Worm (Caenorhabditis elegans) whole organism, L1 larva: ENCODE measurements around the gene F19C6.3.

Source experiments
- C04F5.9 ChIP-seq: sonication (generic microtip); optimal IDR thresholded peaks from 2 replicates; lab custom pipeline; 2016; ENCODE audit warnings: missing genetic modification characterization, missing compliant biosample characterization
- C34B4.2 ChIP-seq: sonication (generic microtip); optimal IDR thresholded peaks from 2 replicates; lab custom pipeline; 2017; ENCODE audit warnings: mild to moderate bottlenecking, missing genetic modification characterization, missing compliant biosample characterization
- F16B12.6 ChIP-seq: fragments of 150-350 bp; optimal IDR thresholded peaks from 2 replicates; lab custom pipeline; 2014; ENCODE audit warnings: missing biosample characterization, missing genetic modification characterization
- Y116A8C.19 ChIP-seq: sonication (generic microtip); optimal IDR thresholded peaks from 2 replicates; lab custom pipeline; 2016; ENCODE audit warnings: missing compliant biosample characterization, missing genetic modification characterization, borderline replicate concordance
- aha-1 ChIP-seq: fragments of 150-350 bp; optimal IDR thresholded peaks from 2 replicates; lab custom pipeline; 2014; ENCODE audit warnings: missing biosample characterization, missing genetic modification characterization
- aly-2 ChIP-seq: fragments of 150-350 bp; optimal IDR thresholded peaks from 2 replicates; lab custom pipeline; 2014; ENCODE audit warnings: missing biosample characterization, missing genetic modification characterization
- blmp-1 ChIP-seq: fragments of 150-350 bp; optimal IDR thresholded peaks from 2 replicates; lab custom pipeline; 2014; ENCODE audit warnings: missing biosample characterization, missing genetic modification characterization
- ceh-63 ChIP-seq: fragments of 200-800 bp; sonication (Bioruptor generic); optimal IDR thresholded peaks from 2 replicates; lab custom pipeline; 2018; ENCODE audit warnings: mild to moderate bottlenecking, missing genetic modification characterization, missing compliant biosample characterization
- ceh-8 ChIP-seq: fragments of 200-800 bp; sonication (Bioruptor generic); optimal IDR thresholded peaks from 2 replicates; lab custom pipeline; 2018; ENCODE audit warnings: mild to moderate bottlenecking, missing genetic modification characterization, moderate library complexity, missing compliant biosample characterization
- ceh-90 ChIP-seq: sonication (generic microtip); optimal IDR thresholded peaks from 2 replicates; lab custom pipeline; 2016; ENCODE audit warnings: missing genetic modification characterization, missing compliant biosample characterization
- dpl-1 ChIP-seq, 3 experiments: fragments of 150-350 bp in 2 of 3; sonication (generic microtip) in 1 of 3; optimal IDR thresholded peaks; 2 replicates each; lab custom pipeline; 2014 to 2017; ENCODE audit warnings: missing biosample characterization in 3 of 3, missing genetic modification characterization in 3 of 3, missing genetic modification reagents in 3 of 3
- dsc-1 ChIP-seq: sonication (generic microtip); optimal IDR thresholded peaks from 2 replicates; lab custom pipeline; 2016; ENCODE audit warnings: mild to moderate bottlenecking, missing genetic modification characterization, missing compliant biosample characterization
- efl-3 ChIP-seq: fragments of 200-800 bp; sonication (Bioruptor generic); optimal IDR thresholded peaks from 2 replicates; lab custom pipeline; 2018; ENCODE audit warnings: mild to moderate bottlenecking, missing genetic modification characterization, missing compliant biosample characterization
- egl-27 ChIP-seq, 2 experiments: fragments of 150-350 bp in 1 of 2; sonication (generic microtip); optimal IDR thresholded peaks; 3 replicates each; lab custom pipeline; 2017 to 2018; ENCODE audit warnings: missing biosample characterization in 2 of 2, missing genetic modification characterization in 2 of 2, missing genetic modification reagents in 2 of 2
- elt-2 ChIP-seq: sonication (generic microtip); optimal IDR thresholded peaks from 2 replicates; lab custom pipeline; 2016; ENCODE audit warnings: missing genetic modification characterization, mild to moderate bottlenecking, inconsistent platforms, missing compliant biosample characterization, missing genetic modification reagents
- ets-5 ChIP-seq: fragments of 200-800 bp; sonication (Bioruptor generic); IDR thresholded peaks from 2 replicates; pipeline ENCODE4 v1.3.6; 2022; ENCODE audit warnings: missing genetic modification characterization, missing compliant biosample characterization
- fkh-8 ChIP-seq: sonication (generic microtip); optimal IDR thresholded peaks from 2 replicates; lab custom pipeline; 2016; ENCODE audit warnings: mild to moderate bottlenecking, missing genetic modification characterization, missing compliant biosample characterization
- fos-1 ChIP-seq: fragments of 150-350 bp; optimal IDR thresholded peaks from 2 replicates; lab custom pipeline; 2014; ENCODE audit warnings: missing biosample characterization, missing genetic modification characterization
- grh-1 ChIP-seq: fragments of 200-800 bp; sonication (Bioruptor generic); IDR thresholded peaks from 2 replicates; pipeline ENCODE4 v1.3.6; 2022; ENCODE audit warnings: missing genetic modification reagents, missing genetic modification characterization, missing compliant biosample characterization
- hpl-2 ChIP-seq: fragments of 150-350 bp; optimal IDR thresholded peaks from 2 replicates; lab custom pipeline; 2014; ENCODE audit warnings: missing biosample characterization, missing genetic modification reagents, missing genetic modification characterization
- irx-1 ChIP-seq: sonication (generic microtip); optimal IDR thresholded peaks from 2 replicates; lab custom pipeline; 2016; ENCODE audit warnings: missing genetic modification characterization, missing compliant biosample characterization
- jun-1 ChIP-seq: fragments of 150-350 bp; optimal IDR thresholded peaks from 2 replicates; lab custom pipeline; 2014; ENCODE audit warnings: missing biosample characterization, missing genetic modification reagents, missing genetic modification characterization
- lin-13 ChIP-seq: fragments of 150-350 bp; optimal IDR thresholded peaks from 2 replicates; lab custom pipeline; 2014; ENCODE audit warnings: missing biosample characterization, missing genetic modification reagents, missing genetic modification characterization
- lin-15B ChIP-seq: fragments of 150-350 bp; sonication (generic microtip); optimal IDR thresholded peaks from 3 replicates; lab custom pipeline; 2014; ENCODE audit warnings: missing biosample characterization, missing genetic modification characterization
- lin-35 ChIP-seq, 2 experiments: fragments of 150-350 bp; optimal IDR thresholded peaks; 2 replicates each; lab custom pipeline; 2014; ENCODE audit warnings: missing biosample characterization in 2 of 2, missing genetic modification characterization in 2 of 2, missing genetic modification reagents in 2 of 2
- lin-39 ChIP-seq: fragments of 150-350 bp; optimal IDR thresholded peaks from 2 replicates; lab custom pipeline; 2014; ENCODE audit warnings: missing biosample characterization, missing genetic modification reagents, missing genetic modification characterization
- lsy-2 ChIP-seq, 2 experiments: fragments of 150-350 bp; optimal IDR thresholded peaks; 2 replicates each; lab custom pipeline; 2014; ENCODE audit warnings: missing biosample characterization in 2 of 2, missing genetic modification characterization in 2 of 2
- mef-2 ChIP-seq: fragments of 150-350 bp; optimal IDR thresholded peaks from 2 replicates; lab custom pipeline; 2014; ENCODE audit warnings: missing biosample characterization, missing genetic modification characterization
- nhr-12 ChIP-seq: sonication (generic microtip); optimal IDR thresholded peaks from 2 replicates; lab custom pipeline; 2017; ENCODE audit warnings: missing biosample characterization, missing genetic modification characterization
- nhr-19 ChIP-seq: fragments of 200-800 bp; sonication (Bioruptor generic); conservative IDR thresholded peaks from 2 replicates; pipeline ENCODE4 v1.3.6; 2022; ENCODE audit warnings: missing genetic modification characterization, missing compliant biosample characterization
- nhr-20 ChIP-seq: sonication (generic microtip); optimal IDR thresholded peaks from 2 replicates; lab custom pipeline; 2016; ENCODE audit warnings: mild to moderate bottlenecking, missing genetic modification characterization, missing compliant biosample characterization
- nhr-47 ChIP-seq: sonication (generic microtip); optimal IDR thresholded peaks from 2 replicates; lab custom pipeline; 2016; ENCODE audit warnings: mild to moderate bottlenecking, missing genetic modification characterization, moderate library complexity, missing compliant biosample characterization
- nhr-71 ChIP-seq: sonication (generic microtip); optimal IDR thresholded peaks from 2 replicates; lab custom pipeline; 2016; ENCODE audit warnings: mild to moderate bottlenecking, missing genetic modification characterization, moderate library complexity, missing compliant biosample characterization
- nhr-85 ChIP-seq: sonication (generic microtip); peaks from one replicate; lab custom pipeline; 2016; ENCODE audit warnings: missing genetic modification characterization, inconsistent platforms, missing compliant biosample characterization
- nhr-90 ChIP-seq: sonication (generic microtip); optimal IDR thresholded peaks from 2 replicates; lab custom pipeline; 2016; ENCODE audit warnings: mild to moderate bottlenecking, missing genetic modification characterization, missing compliant biosample characterization; ENCODE audit not compliant: poor library complexity
- pag-3 ChIP-seq: sonication (generic microtip); optimal IDR thresholded peaks from 2 replicates; lab custom pipeline; 2017; ENCODE audit warnings: missing genetic modification characterization, mild to moderate bottlenecking, missing compliant biosample characterization, antibody characterized with exemption, borderline replicate concordance; ENCODE audit not compliant: insufficient read depth
- pax-3 ChIP-seq: fragments of 200-800 bp; sonication (Bioruptor generic); optimal IDR thresholded peaks from 2 replicates; lab custom pipeline; 2018; ENCODE audit warnings: mild to moderate bottlenecking, missing genetic modification characterization, moderate library complexity, missing compliant biosample characterization
- skn-1 ChIP-seq: fragments of 150-350 bp; optimal IDR thresholded peaks from 2 replicates; lab custom pipeline; 2014; ENCODE audit warnings: missing biosample characterization, missing genetic modification characterization
- snpc-4 ChIP-seq: fragments of 150-350 bp; optimal IDR thresholded peaks from 2 replicates; lab custom pipeline; 2014; ENCODE audit warnings: missing biosample characterization, missing genetic modification characterization
- snu-23 ChIP-seq: sonication (generic microtip); optimal IDR thresholded peaks from 2 replicates; lab custom pipeline; 2016; ENCODE audit warnings: missing genetic modification characterization, missing compliant biosample characterization
- sox-4 ChIP-seq: sonication (generic microtip); optimal IDR thresholded peaks from 2 replicates; lab custom pipeline; 2016; ENCODE audit warnings: missing genetic modification characterization, missing compliant biosample characterization
- sptf-1 ChIP-seq: fragments of 150-350 bp; optimal IDR thresholded peaks from 2 replicates; lab custom pipeline; 2014; ENCODE audit warnings: missing biosample characterization, missing genetic modification characterization
- sup-37 ChIP-seq: fragments of 200-800 bp; sonication (Bioruptor generic); optimal IDR thresholded peaks from 2 replicates; lab custom pipeline; 2018; ENCODE audit warnings: mild to moderate bottlenecking, missing genetic modification characterization, missing compliant biosample characterization
- swsn-7 ChIP-seq: sonication (generic microtip); optimal IDR thresholded peaks from 2 replicates; lab custom pipeline; 2016; ENCODE audit warnings: missing genetic modification characterization, missing compliant biosample characterization
- tlp-1 ChIP-seq: fragments of 150-350 bp; optimal IDR thresholded peaks from 2 replicates; lab custom pipeline; 2014; ENCODE audit warnings: missing biosample characterization, missing genetic modification characterization
- unc-130 ChIP-seq: fragments of 150-350 bp; optimal IDR thresholded peaks from 2 replicates; lab custom pipeline; 2017; ENCODE audit warnings: missing biosample characterization, missing genetic modification characterization, inconsistent platforms
- unc-30 ChIP-seq: sonication (generic microtip); optimal IDR thresholded peaks from 2 replicates; lab custom pipeline; 2017; ENCODE audit warnings: missing biosample characterization, missing genetic modification characterization
- unc-62 ChIP-seq: fragments of 150-350 bp; optimal IDR thresholded peaks from 2 replicates; lab custom pipeline; 2014; ENCODE audit warnings: missing biosample characterization, missing genetic modification reagents, missing genetic modification characterization
- unc-86 ChIP-seq: sonication (generic microtip); optimal IDR thresholded peaks from 2 replicates; lab custom pipeline; 2016; ENCODE audit warnings: missing genetic modification characterization, missing compliant biosample characterization
- vab-15 ChIP-seq: sonication (generic microtip); optimal IDR thresholded peaks from 2 replicates; lab custom pipeline; 2017; ENCODE audit warnings: missing genotype, mild to moderate bottlenecking, missing genetic modification characterization, missing compliant biosample characterization
- xbp-1 ChIP-seq: sonication (generic microtip); optimal IDR thresholded peaks from 2 replicates; lab custom pipeline; 2016; ENCODE audit warnings: missing genetic modification characterization, missing compliant biosample characterization
- zag-1 ChIP-seq: fragments of 150-350 bp; optimal IDR thresholded peaks from 2 replicates; lab custom pipeline; 2014; ENCODE audit warnings: missing biosample characterization, missing genetic modification characterization
- zip-4 ChIP-seq: fragments of 200-800 bp; sonication (Bioruptor generic); optimal IDR thresholded peaks from 2 replicates; lab custom pipeline; 2018; ENCODE audit warnings: mild to moderate bottlenecking, missing genetic modification characterization, moderate library complexity, missing compliant biosample characterization
- ztf-4 ChIP-seq: fragments of 150-350 bp; optimal IDR thresholded peaks from 2 replicates; lab custom pipeline; 2014; ENCODE audit warnings: missing biosample characterization, missing genetic modification characterization

F19C6.3 gene

DNA sequence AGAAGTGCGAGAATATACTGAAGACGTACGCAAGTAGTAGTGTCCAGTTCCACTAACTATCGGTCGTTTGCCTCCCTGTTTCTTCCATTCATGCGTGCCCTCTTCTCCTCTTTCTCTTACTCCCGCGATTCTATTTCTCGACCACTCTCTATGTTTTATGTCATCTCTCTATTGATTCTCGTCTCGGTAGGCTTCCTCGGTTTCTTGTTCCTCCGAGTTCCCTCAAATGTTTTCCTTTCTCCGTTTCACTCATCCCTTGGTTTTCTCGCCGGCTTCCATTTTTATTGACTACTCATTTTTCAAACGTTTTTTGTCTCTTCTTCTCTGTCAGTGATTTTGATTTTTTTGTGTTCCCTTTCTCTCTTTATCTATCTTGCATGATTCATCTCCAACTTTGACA, 17.8 kb upstream of the F19C6.3 start (continued):
- TF ChIP-seq lin-35 (GFP tag; optimal IDR thresholded peaks at IDR 0.05; lab: Kevin White, UChicago) (peak; percentile 24 to 47), ceh-90 (tag; lab: Kevin White, UChicago) (no peak), irx-1 (tag; lab: Kevin White, UChicago) (no peak), ceh-8 (GFP tag; lab: Kevin White, UChicago) (no peak), snpc-4 (tag; lab: Kevin White, UChicago) (no peak), xbp-1 (tag; lab: Kevin White, UChicago) (peak; percentile 45), nhr-90 (peak; percentile 26), efl-3 (GFP tag; lab: Kevin White, UChicago) (no peak), lin-39 (no peak), zag-1 (tag; lab: Kevin White, UChicago) (no peak), nhr-20 (tag; lab: Kevin White, UChicago) (peak; percentile 70), ets-5 (GFP tag; lab: Robert Waterston, UW) (no peak), lin-13 (GFP tag; lab: Kevin White, UChicago) (no peak), tlp-1 (tag; lab: Kevin White, UChicago) (no peak), ceh-63 (GFP tag; lab: Kevin White, UChicago) (no peak), lsy-2 (tag; optimal IDR thresholded peaks at IDR 0.05; lab: Kevin White, UChicago) (peak in 1 of 2 experiments; percentile 71), zip-4 (GFP tag; lab: Kevin White, UChicago) (no peak), unc-62 (GFP tag; lab: Kevin White, UChicago) (no peak), aly-2 (tag; lab: Kevin White, UChicago) (no peak), nhr-12 (tag; lab: Kevin White, UChicago) (no peak), sox-4 (tag; lab: Kevin White, UChicago) (no peak), fkh-8 (tag; lab: Kevin White, UChicago) (peak; percentile 50), nhr-71 (tag; lab: Kevin White, UChicago) (peak; percentile 70), nhr-85 (peak; percentile 86), pag-3 (tag; lab: Kevin White, UChicago) (no peak), fos-1 (peak; percentile 23), skn-1 (peak; percentile 25), unc-30 (tag; lab: Kevin White, UChicago) (no peak), nhr-47 (tag; lab: Kevin White, UChicago) (peak; percentile 49), vab-15 (tag; lab: Kevin White, UChicago) (no peak), unc-130 (tag; lab: Kevin White, UChicago) (peak; percentile 46), lin-15B (tag; lab: Kevin White, UChicago) (no peak), dsc-1 (tag; lab: Kevin White, UChicago) (peak; percentile 6), Y116A8C.19 (tag; lab: Kevin White, UChicago) (no peak), snu-23 (GFP tag; lab: Kevin White, UChicago) (peak; percentile 74), mef-2 (tag; lab: Kevin White, UChicago) (no peak), sup-37 (GFP tag; lab: Kevin White, UChicago) (no peak), dpl-1 (GFP tag; optimal IDR thresholded peaks at IDR 0.05; lab: Kevin White, UChicago) (no peak), swsn-7 (tag; lab: Kevin White, UChicago) (peak; percentile 60), ztf-4 (tag; lab: Kevin White, UChicago) (no peak), hpl-2 (GFP tag; lab: Kevin White, UChicago) (no peak), elt-2 (no peak), jun-1 (no peak), sptf-1 (tag; lab: Kevin White, UChicago) (no peak), aha-1 (tag; lab: Kevin White, UChicago) (no peak), blmp-1 (tag; lab: Kevin White, UChicago) (peak; percentile 92), C04F5.9 (tag; lab: Kevin White, UChicago) (no peak), egl-27 (tag; optimal IDR thresholded peaks at IDR 0.05; lab: Kevin White, UChicago) (no peak), F16B12.6 (tag; lab: Kevin White, UChicago) (no peak), grh-1 (GFP tag; lab: Robert Waterston, UW) (no peak), nhr-19 (no peak), unc-86 (no peak), pax-3 (tag; lab: Kevin White, UChicago) (no peak), C34B4.2 (tag; lab: Kevin White, UChicago) (no peak)
